Fruit fly (Drosophila melanogaster) whole organism, embryonic: Measurements from ENCODE around the gene CG7264.
A peak's percentile ranks its signal among the peaks of the same experiment; 100 is the strongest.

Source experiments
- Atf3 ChIP-seq: fragments of 200-800 bp; sonication (Bioruptor generic); optimal IDR thresholded peaks from 3 replicates; lab custom pipeline; 2016; ENCODE audit warnings: missing biosample characterization, missing genetic modification characterization
- BEAF-32 ChIP-seq: fragments of 200-800 bp; sonication (Bioruptor generic); optimal IDR thresholded peaks from 3 replicates; lab custom pipeline; 2017; ENCODE audit warnings: missing biosample characterization, missing genetic modification characterization, mild to moderate bottlenecking, moderate library complexity, missing genetic modification reagents
- CG13287 ChIP-seq: fragments of 200-800 bp; sonication (Bioruptor generic); IDR thresholded peaks from 2 replicates; pipeline ENCODE4 v1.3.6; 2022; ENCODE audit warnings: missing biosample characterization, missing genetic modification characterization; ENCODE audit not compliant: partially characterized antibody
- CG15011 ChIP-seq: fragments of 200-800 bp; sonication (Bioruptor generic); optimal IDR thresholded peaks from 3 replicates; lab custom pipeline; 2018; ENCODE audit warnings: missing biosample characterization, mild to moderate bottlenecking, missing genetic modification characterization
- CG15514 ChIP-seq: fragments of 200-800 bp; sonication (Bioruptor generic); optimal IDR thresholded peaks from 3 replicates; lab custom pipeline; 2017; ENCODE audit warnings: missing biosample characterization, missing genetic modification characterization, mild to moderate bottlenecking, moderate library complexity, missing genetic modification reagents
- CG17186 ChIP-seq: fragments of 200-800 bp; sonication (Bioruptor generic); optimal IDR thresholded peaks from 3 replicates; lab custom pipeline; 2017; ENCODE audit warnings: missing biosample characterization, missing genetic modification reagents, missing genetic modification characterization
- CG17829 ChIP-seq: fragments of 200-800 bp; optimal IDR thresholded peaks from 2 replicates; lab custom pipeline; 2019; ENCODE audit warnings: missing biosample characterization, mild to moderate bottlenecking, missing genetic modification characterization, moderate library complexity
- CG2116 ChIP-seq: fragments of 200-800 bp; sonication (Bioruptor generic); optimal IDR thresholded peaks from 3 replicates; lab custom pipeline; 2018; ENCODE audit warnings: missing biosample characterization, mild to moderate bottlenecking, missing genetic modification characterization
- CG2120 ChIP-seq: fragments of 200-800 bp; sonication (Bioruptor generic); optimal IDR thresholded peaks from 3 replicates; lab custom pipeline; 2016; ENCODE audit warnings: missing biosample characterization, missing genetic modification characterization
- CG4617 ChIP-seq: fragments of 200-800 bp; sonication (Bioruptor generic); optimal IDR thresholded peaks from 3 replicates; lab custom pipeline; 2016; ENCODE audit warnings: missing biosample characterization, missing genetic modification characterization, borderline replicate concordance
- CG5953 ChIP-seq: fragments of 200-800 bp; sonication (Bioruptor generic); IDR thresholded peaks from 2 replicates; pipeline ENCODE4 v1.3.6; 2022; ENCODE audit warnings: missing biosample characterization, missing genetic modification characterization
- CG9797 ChIP-seq: fragments of 200-800 bp; sonication (Bioruptor generic); optimal IDR thresholded peaks from 3 replicates; lab custom pipeline; 2018; ENCODE audit warnings: missing biosample characterization, mild to moderate bottlenecking, missing genetic modification characterization
- D ChIP-seq, 2 experiments: fragments of 200-800 bp in 1 of 2; fragments of >200 bp in 1 of 2; sonication (Bioruptor generic) in 1 of 2; optimal IDR thresholded peaks; 2 replicates in 1 of 2; 3 replicates in 1 of 2; lab custom pipeline; 2017; ENCODE audit warnings: mild to moderate bottlenecking in 1 of 2, missing biosample characterization in 1 of 2, missing genetic modification characterization in 1 of 2, missing genetic modification reagents in 1 of 2
- D19A ChIP-seq: fragments of 200-800 bp; optimal IDR thresholded peaks from 3 replicates; lab custom pipeline; 2019; ENCODE audit warnings: missing biosample characterization, mild to moderate bottlenecking, missing genetic modification characterization, moderate library complexity
- E2f2 ChIP-seq: fragments of 200-800 bp; sonication (Bioruptor generic); IDR thresholded peaks from 2 replicates; pipeline ENCODE4 v1.3.6; 2022; ENCODE audit warnings: missing biosample characterization, missing genetic modification characterization
- Ets97D ChIP-seq: fragments of 200-800 bp; sonication (Bioruptor generic); optimal IDR thresholded peaks from 3 replicates; lab custom pipeline; 2016; ENCODE audit warnings: missing biosample characterization, missing genetic modification characterization
- MESR4 ChIP-seq: fragments of 200-800 bp; sonication (Bioruptor generic); optimal IDR thresholded peaks from 2 replicates; lab custom pipeline; 2018; ENCODE audit warnings: missing biosample characterization, mild to moderate bottlenecking, missing genetic modification characterization, moderate library complexity
- Max ChIP-seq: fragments of 200-800 bp; sonication (Bioruptor generic); optimal IDR thresholded peaks from 2 replicates; lab custom pipeline; 2016; ENCODE audit warnings: missing biosample characterization, mild to moderate bottlenecking, missing genetic modification characterization
- NfI ChIP-seq: fragments of 200-800 bp; sonication (Bioruptor generic); optimal IDR thresholded peaks from 3 replicates; lab custom pipeline; 2018; ENCODE audit warnings: missing biosample characterization, mild to moderate bottlenecking, missing genetic modification characterization, moderate library complexity
- Opbp ChIP-seq: fragments of 200-800 bp; sonication (Bioruptor generic); IDR thresholded peaks from 3 replicates; pipeline ENCODE4 v1.3.6; 2022; ENCODE audit warnings: missing biosample characterization, missing genetic modification characterization; ENCODE audit not compliant: partially characterized antibody
- Sry-β ChIP-seq: fragments of 200-800 bp; sonication (Bioruptor generic); optimal IDR thresholded peaks from 2 replicates; lab custom pipeline; 2018; ENCODE audit warnings: missing biosample characterization, mild to moderate bottlenecking, missing genetic modification characterization, moderate library complexity
- YL-1 ChIP-seq: fragments of 200-800 bp; sonication (Bioruptor generic); optimal IDR thresholded peaks from 3 replicates; lab custom pipeline; 2017; ENCODE audit warnings: missing biosample characterization, mild to moderate bottlenecking, missing genetic modification characterization
- ac ChIP-seq: fragments of 200-800 bp; sonication (Bioruptor generic); optimal IDR thresholded peaks from 3 replicates; lab custom pipeline; 2017; ENCODE audit warnings: missing biosample characterization, mild to moderate bottlenecking, missing genetic modification characterization
- bbx ChIP-seq: fragments of 200-800 bp; sonication (Bioruptor generic); IDR thresholded peaks from 2 replicates; pipeline ENCODE4 v1.3.6; 2022; ENCODE audit warnings: missing biosample characterization, missing genetic modification characterization; ENCODE audit not compliant: partially characterized antibody
- cad ChIP-seq: fragments of >200 bp; optimal IDR thresholded peaks from 2 replicates; lab custom pipeline; 2017; ENCODE audit warnings: missing biosample characterization, missing genetic modification characterization
- crp ChIP-seq, 2 experiments: fragments of 200-800 bp; sonication (Bioruptor generic); optimal IDR thresholded peaks; 2 replicates in 1 of 2; 3 replicates in 1 of 2; lab custom pipeline; 2017; ENCODE audit warnings: missing biosample characterization in 2 of 2, missing genetic modification characterization in 2 of 2, mild to moderate bottlenecking in 1 of 2, moderate library complexity in 1 of 2
- dmrt11E ChIP-seq: fragments of 200-800 bp; sonication (Bioruptor generic); optimal IDR thresholded peaks from 3 replicates; lab custom pipeline; 2018; ENCODE audit warnings: missing biosample characterization, mild to moderate bottlenecking, missing genetic modification characterization, moderate library complexity
- ftz-f1 ChIP-seq: fragments of 200-800 bp; sonication (Bioruptor generic); optimal IDR thresholded peaks from 2 replicates; lab custom pipeline; 2016; ENCODE audit warnings: missing biosample characterization, missing genetic modification characterization
- gce ChIP-seq: fragments of 200-800 bp; sonication (Bioruptor generic); IDR thresholded peaks from 3 replicates; pipeline ENCODE4 v1.3.6; 2022; ENCODE audit warnings: missing biosample characterization, missing genetic modification characterization
- gsb ChIP-seq: fragments of 200-800 bp; sonication (Bioruptor generic); IDR thresholded peaks from 2 replicates; pipeline ENCODE4 v1.3.6; 2022; ENCODE audit warnings: missing biosample characterization, missing genetic modification characterization
- kay ChIP-seq: fragments of 200-800 bp; sonication (Bioruptor generic); optimal IDR thresholded peaks from 2 replicates; lab custom pipeline; 2016; ENCODE audit warnings: missing biosample characterization, missing genetic modification characterization
- nerfin-1 ChIP-seq: fragments of 200-800 bp; sonication (Bioruptor generic); optimal IDR thresholded peaks from 3 replicates; lab custom pipeline; 2019; ENCODE audit warnings: missing biosample characterization, mild to moderate bottlenecking, missing genetic modification characterization, moderate library complexity
- pan ChIP-seq, 4 experiments: fragments of >200 bp in 3 of 4; fragments of 200-800 bp in 1 of 4; sonication (Bioruptor generic) in 1 of 4; optimal IDR thresholded peaks in 3 of 4; IDR thresholded peaks in 1 of 4; 2 replicates each; pipeline versions ENCODE4 v1.3.6 to Lab custom; 2017 to 2022; ENCODE audit warnings: missing biosample characterization in 2 of 4, missing genetic modification characterization in 2 of 4, mixed read lengths in 1 of 4
- phol ChIP-seq: fragments of 200-800 bp; sonication (Bioruptor generic); optimal IDR thresholded peaks from 3 replicates; lab custom pipeline; 2018; ENCODE audit warnings: missing biosample characterization, mild to moderate bottlenecking, missing genetic modification characterization, moderate library complexity
- pzg ChIP-seq: fragments of 200-800 bp; sonication (Bioruptor generic); optimal IDR thresholded peaks from 3 replicates; lab custom pipeline; 2018; ENCODE audit warnings: missing biosample characterization, mild to moderate bottlenecking, missing genetic modification characterization, moderate library complexity
- schlank ChIP-seq: fragments of 200-800 bp; sonication (Bioruptor generic); optimal IDR thresholded peaks from 2 replicates; lab custom pipeline; 2018; ENCODE audit warnings: missing biosample characterization, mild to moderate bottlenecking, missing genetic modification characterization
- sqz ChIP-seq: fragments of 200-800 bp; sonication (Bioruptor generic); optimal IDR thresholded peaks from 3 replicates; lab custom pipeline; 2018; ENCODE audit warnings: missing biosample characterization, mild to moderate bottlenecking, missing genetic modification characterization
- sr ChIP-seq: fragments of 200-800 bp; sonication (Bioruptor generic); IDR thresholded peaks from 3 replicates; pipeline ENCODE4 v1.3.6; 2022; ENCODE audit warnings: missing biosample characterization, missing genetic modification characterization
- stwl ChIP-seq: fragments of 200-800 bp; sonication (Bioruptor generic); optimal IDR thresholded peaks from 3 replicates; lab custom pipeline; 2018; ENCODE audit warnings: missing biosample characterization, mild to moderate bottlenecking, missing genetic modification characterization, moderate library complexity
- tgo ChIP-seq: fragments of 200-800 bp; sonication (Bioruptor generic); IDR thresholded peaks from 3 replicates; pipeline ENCODE4 v1.3.6; 2022; ENCODE audit warnings: missing biosample characterization, missing genetic modification characterization

CG7264 gene

dm6 chr3L:11795440-11795983 is 33.3 kb upstream of the CG7264 start, which contains the start of gene Klp68D (continued):
- TF ChIP-seq phol (peak; percentile 24), cad (GFP tag; lab: Kevin White, UChicago) (no peak), tgo (no peak), CG2116 (peak; percentile 28), kay (GFP tag; lab: Kevin White, UChicago) (peak; percentile 37), sqz (GFP tag; lab: Kevin White, UChicago) (no peak), crp (GFP tag; optimal IDR thresholded peaks at IDR 0.05; lab: Kevin White, UChicago) (peak in 1 of 2 experiments; percentile 59), MESR4 (GFP tag; lab: Kevin White, UChicago) (peak; percentile 67), pan (optimal IDR thresholded peaks at IDR 0.05; lab: Kevin White, UChicago) (no peak), pan (GFP tag; optimal IDR thresholded peaks at IDR 0.05 in 1 of 2, IDR thresholded peaks at IDR 0.05 in 1 of 2) (no peak), sr (GFP tag; lab: Robert Waterston, UW) (no peak), Atf3 (GFP tag; lab: Kevin White, UChicago) (no peak), YL-1 (GFP tag; lab: Kevin White, UChicago) (peak; percentile 45), Sry-β (no peak), CG13287 (GFP tag; lab: Robert Waterston, UW) (peak; percentile 53), dmrt11E (tag; lab: Kevin White, UChicago) (no peak), CG2120 (no peak), ftz-f1 (GFP tag; lab: Kevin White, UChicago) (peak; percentile 72), BEAF-32 (GFP tag; lab: Kevin White, UChicago) (peak; percentile 31), D (optimal IDR thresholded peaks at IDR 0.05; lab: Kevin White, UChicago) (no peak), D (GFP tag; optimal IDR thresholded peaks at IDR 0.05; lab: Kevin White, UChicago) (no peak), CG5953 (GFP tag; lab: Robert Waterston, UW) (no peak), gsb (GFP tag; lab: Robert Waterston, UW) (no peak), stwl (tag; lab: Kevin White, UChicago) (peak; percentile 78), Ets97D (GFP tag; lab: Kevin White, UChicago) (peak; percentile 25), CG15514 (peak; percentile 38), bbx (0 out of 2 replicates have a peak, but pooled peaks have one; percentile 13), gce (GFP tag; lab: Robert Waterston, UW) (no peak), Max (GFP tag; lab: Kevin White, UChicago) (no peak), nerfin-1 (tag; lab: Kevin White, UChicago) (no peak), CG9797 (GFP tag; lab: Kevin White, UChicago) (peak; percentile 89), schlank (tag; lab: Kevin White, UChicago) (no peak), CG15011 (no peak), CG4617 (GFP tag; lab: Kevin White, UChicago) (peak; percentile 62), NfI (GFP tag; lab: Kevin White, UChicago) (no peak), Opbp (GFP tag; lab: Robert Waterston, UW) (peak; percentile 23; the same call in 1 of the 3 replicates), CG17186 (GFP tag; lab: Kevin White, UChicago) (peak; percentile 6), pzg (peak; percentile 72)

- no peak for TF ChIP-seq CG17829 (tag; lab: Kevin White, UChicago)
- TF ChIP-seq crp (GFP tag; optimal IDR thresholded peaks at IDR 0.05; lab: Kevin White, UChicago): peak in 1 of 2 experiments; percentile 14
- TF ChIP-seq D19A (tag; lab: Kevin White, UChicago): no peak
- no peak for TF ChIP-seq ac (GFP tag; lab: Kevin White, UChicago)
- peak; percentile 26; the same call in 1 of the 2 replicates for TF ChIP-seq E2f2 (GFP tag; lab: Robert Waterston, UW)
These were observed 28.1 kb upstream of the CG7264 start, which contains the start of gene Gcat for dm6 chr3L:11800761-11801160. TSS of gene Gcat (minus strand) at chr3L:11800861.
